Worm (Caenorhabditis elegans) whole organism, young adult: ENCODE results near the gene fis-2.

Experiments
- B0019.2 ChIP-seq: fragments of 200-800 bp; sonication (Bioruptor generic); conservative IDR thresholded peaks from 2 replicates; pipeline ENCODE4 v1.3.6; 2022; ENCODE audit warnings: missing genetic modification reagents, missing genetic modification characterization, missing compliant biosample characterization
- B0035.1 ChIP-seq: sonication (generic microtip); optimal IDR thresholded peaks from 2 replicates; lab custom pipeline; 2016; ENCODE audit warnings: missing genetic modification characterization, mild to moderate bottlenecking, missing compliant biosample characterization, missing genotype, missing genetic modification reagents
- D2030.7 ChIP-seq: fragments of 200-800 bp; sonication (Bioruptor generic); IDR thresholded peaks from 2 replicates; pipeline ENCODE4 v1.3.6; 2022; ENCODE audit warnings: missing genetic modification reagents, missing genetic modification characterization, missing compliant biosample characterization
- F22D6.2 ChIP-seq: sonication (generic microtip); optimal IDR thresholded peaks from 2 replicates; lab custom pipeline; 2016; ENCODE audit warnings: mild to moderate bottlenecking, missing genetic modification characterization, missing compliant biosample characterization
- F23B12.7 ChIP-seq: sonication (generic microtip); optimal IDR thresholded peaks from 2 replicates; lab custom pipeline; 2017; ENCODE audit warnings: missing genetic modification characterization, mild to moderate bottlenecking, missing compliant biosample characterization, antibody characterized with exemption, moderate library complexity; ENCODE audit not compliant: insufficient read depth
- F39B2.1 ChIP-seq: fragments of 200-800 bp; sonication (Bioruptor generic); IDR thresholded peaks from 2 replicates; pipeline ENCODE4 v1.3.6; 2022; ENCODE audit warnings: missing genetic modification reagents, missing genetic modification characterization, missing compliant biosample characterization
- K12H6.12 ChIP-seq: fragments of 200-800 bp; sonication (Bioruptor generic); optimal IDR thresholded peaks from 2 replicates; lab custom pipeline; 2018; ENCODE audit warnings: mild to moderate bottlenecking, missing genetic modification characterization, missing compliant biosample characterization
- T26A5.8 ChIP-seq: sonication (generic microtip); optimal IDR thresholded peaks from 2 replicates; lab custom pipeline; 2016; ENCODE audit warnings: missing genetic modification characterization, missing compliant biosample characterization
- Y53F4B.3 ChIP-seq: fragments of 200-800 bp; sonication (Bioruptor generic); IDR thresholded peaks from 2 replicates; pipeline ENCODE4 v1.3.6; 2022; ENCODE audit warnings: missing genetic modification reagents, missing genetic modification characterization, missing compliant biosample characterization
- Y56A3A.18 ChIP-seq: fragments of 200-800 bp; sonication (Bioruptor generic); IDR thresholded peaks from 2 replicates; pipeline ENCODE4 v1.3.6; 2022; ENCODE audit warnings: missing genetic modification reagents, missing genetic modification characterization, missing compliant biosample characterization
- akir-1 ChIP-seq: fragments of 200-800 bp; sonication (Bioruptor generic); optimal IDR thresholded peaks from 2 replicates; lab custom pipeline; 2018; ENCODE audit warnings: mild to moderate bottlenecking, missing genetic modification characterization, moderate library complexity, missing compliant biosample characterization
- aptf-2 ChIP-seq: fragments of 200-800 bp; sonication (Bioruptor generic); conservative IDR thresholded peaks from 2 replicates; pipeline ENCODE4 v1.3.6; 2022; ENCODE audit warnings: missing genetic modification reagents, missing genetic modification characterization, missing compliant biosample characterization
- aptf-3 ChIP-seq: fragments of 200-800 bp; sonication (Bioruptor generic); IDR thresholded peaks from 2 replicates; pipeline ENCODE4 v1.3.6; 2022; ENCODE audit warnings: missing genetic modification characterization, missing compliant biosample characterization
- attf-5 ChIP-seq: fragments of 200-800 bp; sonication (Bioruptor generic); optimal IDR thresholded peaks from 2 replicates; lab custom pipeline; 2018; ENCODE audit warnings: mild to moderate bottlenecking, missing genetic modification characterization, missing compliant biosample characterization
- bed-1 ChIP-seq: fragments of 200-800 bp; sonication (Bioruptor generic); IDR thresholded peaks from 2 replicates; pipeline ENCODE4 v1.3.6; 2022; ENCODE audit warnings: missing genetic modification reagents, missing genetic modification characterization, missing compliant biosample characterization
- bed-2 ChIP-seq: fragments of 200-800 bp; sonication (Bioruptor generic); IDR thresholded peaks from 2 replicates; pipeline ENCODE4 v1.3.6; 2022; ENCODE audit warnings: missing genetic modification reagents, missing genetic modification characterization, missing compliant biosample characterization
- ccch-3 ChIP-seq: fragments of 200-800 bp; sonication (Bioruptor generic); optimal IDR thresholded peaks from 2 replicates; lab custom pipeline; 2018; ENCODE audit warnings: mild to moderate bottlenecking, missing genetic modification characterization, missing compliant biosample characterization
- ceh-40 ChIP-seq: fragments of 200-800 bp; sonication (Bioruptor generic); IDR thresholded peaks from 2 replicates; pipeline ENCODE4 v1.3.6; 2022; ENCODE audit warnings: missing genetic modification characterization, missing compliant biosample characterization
- ceh-58 ChIP-seq: fragments of 200-800 bp; sonication (Bioruptor generic); IDR thresholded peaks from 2 replicates; pipeline ENCODE4 v1.3.6; 2022; ENCODE audit warnings: missing genetic modification characterization, missing compliant biosample characterization
- ceh-79 ChIP-seq: sonication (generic microtip); optimal IDR thresholded peaks from 2 replicates; lab custom pipeline; 2017; ENCODE audit warnings: mild to moderate bottlenecking, missing genetic modification characterization, missing compliant biosample characterization
- dox-1 ChIP-seq: fragments of 200-800 bp; sonication (Bioruptor generic); IDR thresholded peaks from 2 replicates; pipeline ENCODE4 v1.3.6; 2022; ENCODE audit warnings: missing genetic modification reagents, missing genetic modification characterization, missing compliant biosample characterization
- dpl-1 ChIP-seq: fragments of 150-350 bp; optimal IDR thresholded peaks from 2 replicates; lab custom pipeline; 2014; ENCODE audit warnings: missing biosample characterization, missing genetic modification reagents, missing genetic modification characterization
- ekl-4 ChIP-seq: fragments of 200-800 bp; sonication (Bioruptor generic); IDR thresholded peaks from 2 replicates; pipeline ENCODE4 v1.3.6; 2022; ENCODE audit warnings: missing genetic modification reagents, missing genetic modification characterization, missing compliant biosample characterization
- fkh-3 ChIP-seq: sonication (generic microtip); optimal IDR thresholded peaks from 2 replicates; lab custom pipeline; 2016; ENCODE audit warnings: mild to moderate bottlenecking, missing genetic modification characterization, missing compliant biosample characterization
- gei-17 ChIP-seq: fragments of 200-800 bp; sonication (Bioruptor generic); optimal IDR thresholded peaks from 2 replicates; lab custom pipeline; 2018; ENCODE audit warnings: mild to moderate bottlenecking, missing genetic modification characterization, missing compliant biosample characterization
- him-1 ChIP-seq: sonication (generic microtip); optimal IDR thresholded peaks from 2 replicates; lab custom pipeline; 2016; ENCODE audit warnings: missing genotype, missing genetic modification reagents, missing genetic modification characterization, missing compliant biosample characterization
- hsf-1 ChIP-seq: fragments of 200-800 bp; sonication (Bioruptor generic); IDR thresholded peaks from 2 replicates; pipeline ENCODE4 v1.3.6; 2022; ENCODE audit warnings: missing genetic modification reagents, missing genetic modification characterization, missing compliant biosample characterization
- let-526 ChIP-seq: fragments of 200-800 bp; sonication (Bioruptor generic); IDR thresholded peaks from 2 replicates; pipeline ENCODE4 v1.3.6; 2022; ENCODE audit warnings: missing genetic modification reagents, missing genetic modification characterization, missing compliant biosample characterization
- let-607 ChIP-seq, 2 experiments: fragments of 200-800 bp in 1 of 2; sonication (Bioruptor generic) in 1 of 2; sonication (generic microtip) in 1 of 2; optimal IDR thresholded peaks; 2 replicates each; lab custom pipeline; 2016 to 2018; ENCODE audit warnings: mild to moderate bottlenecking in 2 of 2, missing compliant biosample characterization in 2 of 2, missing genetic modification characterization in 2 of 2, moderate library complexity in 2 of 2, missing genotype in 1 of 2
- lin-26 ChIP-seq: fragments of 200-800 bp; sonication (Bioruptor generic); IDR thresholded peaks from 2 replicates; pipeline ENCODE4 v1.3.6; 2022; ENCODE audit warnings: missing genetic modification reagents, missing genetic modification characterization, missing compliant biosample characterization
- lin-35 ChIP-seq, 3 experiments: fragments of 150-350 bp in 2 of 3; sonication (generic microtip) in 1 of 3; optimal IDR thresholded peaks; 2 replicates each; lab custom pipeline; 2014 to 2018; ENCODE audit warnings: missing biosample characterization in 3 of 3, missing genetic modification characterization in 3 of 3, missing genetic modification reagents in 3 of 3
- lin-54 ChIP-seq: fragments of 200-800 bp; sonication (Bioruptor generic); optimal IDR thresholded peaks from 2 replicates; lab custom pipeline; 2018; ENCODE audit warnings: mild to moderate bottlenecking, missing genetic modification characterization, missing compliant biosample characterization
- madf-8 ChIP-seq: fragments of 200-800 bp; sonication (Bioruptor generic); conservative IDR thresholded peaks from 2 replicates; pipeline ENCODE4 v1.3.6; 2022; ENCODE audit warnings: missing genetic modification reagents, missing genetic modification characterization, missing compliant biosample characterization
- mcd-1 ChIP-seq: fragments of 200-800 bp; sonication (Bioruptor generic); IDR thresholded peaks from 2 replicates; pipeline ENCODE4 v1.3.6; 2022; ENCODE audit warnings: missing genetic modification reagents, missing genetic modification characterization, missing compliant biosample characterization
- nfya-2 ChIP-seq: fragments of 200-800 bp; sonication (Bioruptor generic); IDR thresholded peaks from 2 replicates; pipeline ENCODE4 v1.3.6; 2022; ENCODE audit warnings: missing genetic modification reagents, missing genetic modification characterization, missing compliant biosample characterization
- nhr-120 ChIP-seq: fragments of 200-800 bp; sonication (Bioruptor generic); IDR thresholded peaks from 2 replicates; pipeline ENCODE4 v1.3.6; 2022; ENCODE audit warnings: missing genetic modification characterization, missing compliant biosample characterization
- snpc-4 ChIP-seq, 5 experiments: fragments of 150-350 bp in 1 of 5; sonication (generic microtip) in 4 of 5; optimal IDR thresholded peaks; 2 replicates each; lab custom pipeline; 2014 to 2018; ENCODE audit warnings: missing genetic modification characterization in 5 of 5, missing biosample characterization in 3 of 5, antibody characterized with exemption in 2 of 5, mild to moderate bottlenecking in 2 of 5, missing compliant biosample characterization in 2 of 5, missing genotype in 2 of 5, moderate library complexity in 2 of 5, missing genetic modification reagents in 1 of 5
- unc-62 ChIP-seq: fragments of 150-350 bp; optimal IDR thresholded peaks from 2 replicates; lab custom pipeline; 2014; ENCODE audit warnings: missing biosample characterization, missing genetic modification reagents, missing genetic modification characterization
- xnd-1 ChIP-seq: sonication (generic microtip); optimal IDR thresholded peaks from 2 replicates; lab custom pipeline; 2016; ENCODE audit warnings: missing genotype, missing genetic modification reagents, missing genetic modification characterization, missing compliant biosample characterization
- zim-3 ChIP-seq: sonication (generic microtip); optimal IDR thresholded peaks from 2 replicates; lab custom pipeline; 2017; ENCODE audit warnings: mild to moderate bottlenecking, missing genetic modification characterization, moderate library complexity, missing compliant biosample characterization
- ztf-22 ChIP-seq: fragments of 200-800 bp; sonication (Bioruptor generic); optimal IDR thresholded peaks from 2 replicates; lab custom pipeline; 2018; ENCODE audit warnings: mild to moderate bottlenecking, missing genetic modification characterization, moderate library complexity, missing compliant biosample characterization
- ztf-28 ChIP-seq: fragments of 200-800 bp; sonication (Bioruptor generic); IDR thresholded peaks from 2 replicates; pipeline ENCODE4 v1.3.6; 2022; ENCODE audit warnings: missing genetic modification reagents, missing genetic modification characterization, missing compliant biosample characterization

Gene fis-2

DNA sequence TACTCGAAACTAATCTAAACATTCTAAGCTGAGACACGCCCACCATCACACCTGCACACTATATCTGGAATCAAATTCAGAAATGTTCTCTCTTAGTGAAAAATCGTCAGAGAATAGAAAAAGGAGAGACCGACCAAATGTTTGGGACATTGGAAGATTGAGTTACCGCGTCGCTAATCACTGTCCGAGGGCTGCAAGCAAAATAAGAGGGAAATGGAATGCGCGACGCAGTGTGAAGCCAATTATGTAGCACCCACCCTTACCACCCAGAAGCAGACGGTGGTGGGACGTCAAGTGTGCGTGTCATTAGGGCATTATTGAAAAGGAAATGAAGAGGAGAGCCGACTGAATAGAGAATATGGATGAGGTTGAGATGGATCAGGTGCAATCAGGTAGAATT is 26.6 kb upstream of the fis-2 start:
- TF ChIP-seq F23B12.7 (tag; lab: Kevin White, UChicago) (no peak), Y56A3A.18 (GFP tag; lab: Robert Waterston, UW) (no peak), ceh-79 (no peak), akir-1 (GFP tag; lab: Kevin White, UChicago) (no peak), ekl-4 (GFP tag; lab: Robert Waterston, UW) (no peak), ccch-3 (GFP tag; lab: Kevin White, UChicago) (no peak), fkh-3 (no peak), Y53F4B.3 (no peak), B0035.1 (tag; lab: Kevin White, UChicago) (no peak), nhr-120 (no peak), him-1 (tag; lab: Kevin White, UChicago) (no peak), gei-17 (GFP tag; lab: Kevin White, UChicago) (no peak), aptf-2 (no peak), F22D6.2 (no peak), let-526 (GFP tag; lab: Robert Waterston, UW) (no peak), lin-35 (GFP tag; optimal IDR thresholded peaks at IDR 0.05; lab: Kevin White, UChicago) (no peak), aptf-3 (no peak), ceh-40 (GFP tag; lab: Robert Waterston, UW) (no peak), bed-2 (GFP tag; lab: Robert Waterston, UW) (no peak), hsf-1 (GFP tag; lab: Robert Waterston, UW) (no peak)
- TF ChIP-seq, all 124 proteins: peak for 0

DNA sequence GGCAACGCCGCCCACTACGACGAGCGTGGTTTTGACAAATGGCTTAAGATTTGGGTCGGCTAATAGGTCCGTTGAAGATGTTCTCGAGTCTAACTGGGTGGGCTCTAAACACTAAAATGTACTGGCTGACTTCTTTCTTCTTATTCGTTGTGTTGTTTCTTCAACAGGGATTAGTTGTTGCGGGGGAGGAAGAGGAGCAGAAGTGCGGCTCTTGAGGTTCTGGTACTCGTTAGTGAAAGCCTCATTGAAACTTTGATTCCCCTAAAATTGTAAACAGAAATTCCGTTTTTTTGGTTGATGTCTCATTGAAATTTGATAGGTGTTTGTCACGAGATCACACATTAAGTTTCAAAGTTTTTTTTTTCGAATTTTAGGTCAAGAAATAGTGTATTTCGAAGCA is 25.7 kb upstream of the fis-2 start:
- TF ChIP-seq madf-8 (no peak), ztf-22 (GFP tag; lab: Kevin White, UChicago) (no peak), T26A5.8 (tag; lab: Kevin White, UChicago) (no peak), akir-1 (GFP tag; lab: Kevin White, UChicago) (no peak), unc-62 (GFP tag; lab: Kevin White, UChicago) (no peak), bed-2 (GFP tag; lab: Robert Waterston, UW) (no peak), D2030.7 (no peak), mcd-1 (GFP tag; lab: Robert Waterston, UW) (no peak), K12H6.12 (tag; lab: Kevin White, UChicago) (no peak), xnd-1 (no peak), F23B12.7 (tag; lab: Kevin White, UChicago) (no peak), F39B2.1 (GFP tag; lab: Robert Waterston, UW) (no peak), lin-26 (GFP tag; lab: Robert Waterston, UW) (no peak), dpl-1 (no peak)

DNA sequence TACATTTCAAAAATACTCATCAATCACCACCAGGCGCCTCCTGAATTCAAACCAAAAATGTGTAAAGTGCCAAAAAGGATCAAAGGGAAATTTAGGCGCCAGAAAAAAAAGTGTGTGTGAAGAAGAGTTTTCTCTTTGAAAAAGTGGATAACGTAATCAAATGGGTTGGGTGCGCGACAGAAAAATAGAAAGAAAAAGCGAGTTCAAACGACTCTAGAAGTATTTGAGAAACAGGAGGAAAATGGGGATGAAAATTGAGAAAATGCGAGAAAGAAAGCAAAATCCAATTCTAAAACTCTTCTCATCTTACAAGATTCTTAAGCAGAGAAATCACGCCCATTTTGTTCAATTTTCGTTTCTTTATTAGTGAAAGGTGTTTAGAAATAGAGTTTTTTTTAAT is 23.5 kb upstream of the fis-2 start:
- TF ChIP-seq dox-1 (GFP tag; lab: Robert Waterston, UW) = no peak
- no peak for TF ChIP-seq let-607 (tag; optimal IDR thresholded peaks at IDR 0.05; lab: Kevin White, UChicago)
- no peak for TF ChIP-seq gei-17 (GFP tag; lab: Kevin White, UChicago)
- no peak for TF ChIP-seq bed-1 (GFP tag; lab: Robert Waterston, UW)
- TF ChIP-seq aptf-3 = no peak
- TF ChIP-seq zim-3 = no peak
- no peak for TF ChIP-seq ceh-58
- no peak for TF ChIP-seq lin-54
- no peak for TF ChIP-seq B0019.2 (GFP tag; lab: Robert Waterston, UW)
- no peak for TF ChIP-seq snpc-4 (GFP tag; optimal IDR thresholded peaks at IDR 0.05; lab: Kevin White, UChicago)
- no peak for TF ChIP-seq snpc-4 (tag; optimal IDR thresholded peaks at IDR 0.05; lab: Kevin White, UChicago)
- TF ChIP-seq attf-5 = no peak
- TF ChIP-seq ztf-28 = no peak
- TF ChIP-seq dpl-1 = no peak
- TF ChIP-seq nfya-2 = no peak
